Fruit fly (Drosophila melanogaster) whole organism, embryonic: Measurements from ENCODE around the gene Tfb5.
A peak's percentile ranks its signal among the peaks of the same experiment; 100 is the strongest.

Experiments used
- ATbp ChIP-seq: fragments of 200-800 bp; sonication (Bioruptor generic); optimal IDR thresholded peaks from 2 replicates; lab custom pipeline; 2017; ENCODE audit warnings: missing biosample characterization, mild to moderate bottlenecking, missing genetic modification characterization, missing genetic modification reagents
- Atf6 ChIP-seq: fragments of 200-800 bp; sonication (Bioruptor generic); IDR thresholded peaks from 2 replicates; pipeline ENCODE4 v1.3.6; 2022; ENCODE audit warnings: missing biosample characterization, missing genetic modification characterization
- CG11696 ChIP-seq: fragments of 200-800 bp; sonication (Bioruptor generic); IDR thresholded peaks from 2 replicates; pipeline ENCODE4 v1.3.6; 2022; ENCODE audit warnings: missing biosample characterization, missing genetic modification characterization
- CG11723 ChIP-seq: fragments of 200-800 bp; sonication (Bioruptor generic); optimal IDR thresholded peaks from 2 replicates; lab custom pipeline; 2017; ENCODE audit warnings: missing biosample characterization, mild to moderate bottlenecking, missing genetic modification characterization
- CG12659 ChIP-seq: fragments of 200-800 bp; sonication (Bioruptor generic); optimal IDR thresholded peaks from 3 replicates; lab custom pipeline; 2017; ENCODE audit warnings: mild to moderate bottlenecking, missing biosample characterization, missing genetic modification reagents, missing genetic modification characterization
- CG12942 ChIP-seq: fragments of 200-800 bp; sonication (Bioruptor generic); optimal IDR thresholded peaks from 3 replicates; lab custom pipeline; 2016; ENCODE audit warnings: missing biosample characterization, missing genetic modification characterization
- CG17186 ChIP-seq: fragments of 200-800 bp; sonication (Bioruptor generic); optimal IDR thresholded peaks from 3 replicates; lab custom pipeline; 2017; ENCODE audit warnings: missing biosample characterization, missing genetic modification reagents, missing genetic modification characterization
- CG17328 ChIP-seq: fragments of 200-800 bp; sonication (Bioruptor generic); IDR thresholded peaks from 2 replicates; pipeline ENCODE4 v1.3.6; 2022; ENCODE audit warnings: missing biosample characterization, missing genetic modification characterization
- CG18262 ChIP-seq: fragments of 200-800 bp; optimal IDR thresholded peaks from 3 replicates; lab custom pipeline; 2019; ENCODE audit warnings: missing biosample characterization, mild to moderate bottlenecking, missing genetic modification characterization, moderate library complexity
- CG1832 ChIP-seq: fragments of 200-800 bp; sonication (Bioruptor generic); optimal IDR thresholded peaks from 2 replicates; lab custom pipeline; 2017; ENCODE audit warnings: missing biosample characterization, mild to moderate bottlenecking, missing genetic modification characterization, inconsistent platforms
- CG18476 ChIP-seq: fragments of 200-800 bp; sonication (Bioruptor generic); optimal IDR thresholded peaks from 2 replicates; lab custom pipeline; 2016; ENCODE audit warnings: missing biosample characterization, mild to moderate bottlenecking, missing genetic modification characterization
- CG2199 ChIP-seq: fragments of 200-800 bp; sonication (Bioruptor generic); IDR thresholded peaks from 3 replicates; pipeline ENCODE4 v1.3.6; 2022; ENCODE audit warnings: missing biosample characterization, missing genetic modification characterization
- CG30020 ChIP-seq: fragments of 200-800 bp; optimal IDR thresholded peaks from 2 replicates; lab custom pipeline; 2019; ENCODE audit warnings: missing biosample characterization, mild to moderate bottlenecking, missing genetic modification characterization, moderate library complexity
- CG3065 ChIP-seq: fragments of 200-800 bp; sonication (Bioruptor generic); optimal IDR thresholded peaks from 2 replicates; lab custom pipeline; 2016; ENCODE audit warnings: missing biosample characterization, missing genetic modification characterization
- CG31388 ChIP-seq: fragments of 200-800 bp; sonication (Bioruptor generic); optimal IDR thresholded peaks from 2 replicates; lab custom pipeline; 2016; ENCODE audit warnings: missing biosample characterization, missing genetic modification characterization
- CG34376 ChIP-seq: fragments of 200-800 bp; sonication (Bioruptor generic); optimal IDR thresholded peaks from 2 replicates; lab custom pipeline; 2018; ENCODE audit warnings: missing biosample characterization, mild to moderate bottlenecking, missing genetic modification characterization
- CG6765 ChIP-seq: fragments of 200-800 bp; sonication (Bioruptor generic); optimal IDR thresholded peaks from 3 replicates; lab custom pipeline; 2017; ENCODE audit warnings: missing biosample characterization, mild to moderate bottlenecking, missing genetic modification characterization
- CG7357 ChIP-seq: fragments of 200-800 bp; sonication (Bioruptor generic); IDR thresholded peaks from 3 replicates; pipeline ENCODE4 v1.3.6; 2022; ENCODE audit warnings: missing biosample characterization, missing genetic modification characterization
- CG8281 ChIP-seq: fragments of 200-800 bp; sonication (Bioruptor generic); optimal IDR thresholded peaks from 2 replicates; lab custom pipeline; 2018; ENCODE audit warnings: missing biosample characterization, mild to moderate bottlenecking, missing genetic modification characterization, moderate library complexity
- CG9215 ChIP-seq: fragments of 200-800 bp; sonication (Bioruptor generic); IDR thresholded peaks from 2 replicates; pipeline ENCODE4 v1.3.6; 2022; ENCODE audit warnings: missing biosample characterization, missing genetic modification characterization
- CG9437 ChIP-seq: fragments of 200-800 bp; sonication (Bioruptor generic); optimal IDR thresholded peaks from 2 replicates; lab custom pipeline; 2018; ENCODE audit warnings: missing biosample characterization, mild to moderate bottlenecking, missing genetic modification characterization
- CG9817 ChIP-seq: fragments of 200-800 bp; sonication (Bioruptor generic); optimal IDR thresholded peaks from 2 replicates; lab custom pipeline; 2018; ENCODE audit warnings: missing biosample characterization, mild to moderate bottlenecking, missing genetic modification characterization, moderate library complexity
- CHES-1-like ChIP-seq: fragments of 200-800 bp; sonication (Bioruptor generic); optimal IDR thresholded peaks from 2 replicates; lab custom pipeline; 2016; ENCODE audit warnings: missing biosample characterization, missing genetic modification characterization
- Drgx ChIP-seq: fragments of 200-800 bp; sonication (Bioruptor generic); IDR thresholded peaks from 2 replicates; pipeline ENCODE4 v1.3.6; 2022; ENCODE audit warnings: missing biosample characterization, missing genetic modification characterization
- Ets65A ChIP-seq: fragments of 200-800 bp; sonication (Bioruptor generic); peaks from one replicate; lab custom pipeline; 2016; ENCODE audit warnings: missing biosample characterization, missing genetic modification characterization
- Gsc ChIP-seq: fragments of 200-800 bp; sonication (Bioruptor generic); IDR thresholded peaks from 2 replicates; pipeline ENCODE4 v1.3.6; 2022; ENCODE audit warnings: missing biosample characterization, missing genetic modification characterization
- HLH3B ChIP-seq: fragments of 200-800 bp; sonication (Bioruptor generic); IDR thresholded peaks from 2 replicates; pipeline ENCODE4 v1.3.6; 2022; ENCODE audit warnings: missing biosample characterization, missing genetic modification characterization
- HLH4C ChIP-seq: fragments of 200-800 bp; sonication (Bioruptor generic); IDR thresholded peaks from 3 replicates; pipeline ENCODE4 v1.3.6; 2022; ENCODE audit warnings: missing biosample characterization, missing genetic modification characterization; ENCODE audit not compliant: partially characterized antibody
- HmgD ChIP-seq: fragments of 200-800 bp; sonication (Bioruptor generic); optimal IDR thresholded peaks from 3 replicates; lab custom pipeline; 2016; ENCODE audit warnings: missing biosample characterization, missing genetic modification characterization
- Hr51 ChIP-seq, 2 experiments: fragments of 200-800 bp; sonication (Bioruptor generic); optimal IDR thresholded peaks; 2 replicates in 1 of 2; 3 replicates in 1 of 2; lab custom pipeline; 2016 to 2018; ENCODE audit warnings: missing biosample characterization in 2 of 2, missing genetic modification characterization in 2 of 2, mild to moderate bottlenecking in 1 of 2, moderate library complexity in 1 of 2
- MTF-1 ChIP-seq: fragments of 200-800 bp; sonication (Bioruptor generic); optimal IDR thresholded peaks from 2 replicates; lab custom pipeline; 2018; ENCODE audit warnings: missing biosample characterization, mild to moderate bottlenecking, missing genetic modification characterization, borderline replicate concordance
- Myb ChIP-seq: fragments of 200-800 bp; sonication (Bioruptor generic); optimal IDR thresholded peaks from 2 replicates; lab custom pipeline; 2016; ENCODE audit warnings: missing biosample characterization, missing genetic modification characterization
- Taf1 ChIP-seq: fragments of 200-800 bp; sonication (Bioruptor generic); IDR thresholded peaks from 2 replicates; pipeline ENCODE4 v1.3.6; 2022; ENCODE audit warnings: missing biosample characterization, missing genetic modification characterization
- crp ChIP-seq, 2 experiments: fragments of 200-800 bp; sonication (Bioruptor generic); optimal IDR thresholded peaks; 2 replicates in 1 of 2; 3 replicates in 1 of 2; lab custom pipeline; 2017; ENCODE audit warnings: missing biosample characterization in 2 of 2, missing genetic modification characterization in 2 of 2, mild to moderate bottlenecking in 1 of 2, moderate library complexity in 1 of 2
- da ChIP-seq: fragments of 200-800 bp; sonication (Bioruptor generic); optimal IDR thresholded peaks from 2 replicates; lab custom pipeline; 2016; ENCODE audit warnings: missing biosample characterization, missing genetic modification characterization
- dysf ChIP-seq: fragments of 200-800 bp; sonication (Bioruptor generic); IDR thresholded peaks from 3 replicates; pipeline ENCODE4 v1.3.6; 2022; ENCODE audit warnings: missing biosample characterization, missing genetic modification characterization
- en ChIP-seq: fragments of 200-800 bp; sonication (Bioruptor generic); optimal IDR thresholded peaks from 2 replicates; lab custom pipeline; 2016; ENCODE audit warnings: missing biosample characterization, missing genetic modification characterization
- gsb ChIP-seq: fragments of 200-800 bp; sonication (Bioruptor generic); IDR thresholded peaks from 2 replicates; pipeline ENCODE4 v1.3.6; 2022; ENCODE audit warnings: missing biosample characterization, missing genetic modification characterization
- hbn ChIP-seq: fragments of 200-800 bp; sonication (Bioruptor generic); IDR thresholded peaks from 2 replicates; pipeline ENCODE4 v1.3.6; 2022; ENCODE audit warnings: missing biosample characterization, missing genetic modification characterization; ENCODE audit not compliant: partially characterized antibody
- hkb ChIP-seq, 2 experiments: fragments of 200-800 bp in 1 of 2; fragments of >200 bp in 1 of 2; sonication (Bioruptor generic) in 1 of 2; IDR thresholded peaks in 1 of 2; optimal IDR thresholded peaks in 1 of 2; 2 replicates each; pipeline versions ENCODE4 v1.3.6 to Lab custom; 2017 to 2022; ENCODE audit warnings: missing biosample characterization in 1 of 2, missing genetic modification characterization in 1 of 2
- insv ChIP-seq, 2 experiments: fragments of 200-800 bp; sonication (Bioruptor generic); optimal IDR thresholded peaks; 3 replicates each; lab custom pipeline; 2016 to 2018; ENCODE audit warnings: missing biosample characterization in 2 of 2, missing genetic modification characterization in 2 of 2
- klu ChIP-seq: fragments of 200-800 bp; sonication (Bioruptor generic); IDR thresholded peaks from 2 replicates; pipeline ENCODE4 v1.3.6; 2022; ENCODE audit warnings: missing biosample characterization, missing genetic modification characterization
- nau ChIP-seq: fragments of 200-800 bp; sonication (Bioruptor generic); optimal IDR thresholded peaks from 3 replicates; lab custom pipeline; 2017; ENCODE audit warnings: missing biosample characterization, mild to moderate bottlenecking, missing genetic modification characterization, missing genetic modification reagents
- pfk ChIP-seq: fragments of 200-800 bp; sonication (Bioruptor generic); optimal IDR thresholded peaks from 2 replicates; lab custom pipeline; 2018; ENCODE audit warnings: missing biosample characterization, mild to moderate bottlenecking, missing genetic modification characterization, moderate library complexity
- prd ChIP-seq, 3 experiments: fragments of >200 bp in 2 of 3; fragments of 200-800 bp in 1 of 3; sonication (Bioruptor generic) in 1 of 3; optimal IDR thresholded peaks in 2 of 3; IDR thresholded peaks in 1 of 3; 2 replicates in 2 of 3; 3 replicates in 1 of 3; pipeline versions ENCODE4 v1.3.6 to Lab custom; 2017 to 2022; ENCODE audit warnings: missing biosample characterization in 1 of 3, missing genetic modification characterization in 1 of 3
- sna ChIP-seq: fragments of 200-800 bp; sonication (Bioruptor generic); IDR thresholded peaks from 2 replicates; pipeline ENCODE4 v1.3.6; 2022; ENCODE audit warnings: missing biosample characterization, missing genetic modification characterization; ENCODE audit not compliant: partially characterized antibody
- wor ChIP-seq: fragments of 200-800 bp; sonication (Bioruptor generic); IDR thresholded peaks from 2 replicates; pipeline ENCODE4 v1.3.6; 2022; ENCODE audit warnings: missing biosample characterization, missing genetic modification characterization

Tfb5 gene

dm6 chr2L:4981278-4981966, 29.2 kb downstream of the Tfb5 start, which contains the start of the genes CG8892 and CG34126 (continued):
- TF ChIP-seq CG12659 (GFP tag; lab: Kevin White, UChicago), result peak; percentile 99
- TF ChIP-seq CG18476 (GFP tag; lab: Kevin White, UChicago), result peak; percentile 96
- peak; percentile 3 for TF ChIP-seq CG1832 (GFP tag; lab: Kevin White, UChicago)
- TF ChIP-seq CG17328 (GFP tag; lab: Robert Waterston, UW), result peak; percentile 92
- peak; percentile 91 for TF ChIP-seq en (GFP tag; lab: Kevin White, UChicago)
- TF ChIP-seq crp (GFP tag; optimal IDR thresholded peaks at IDR 0.05; lab: Kevin White, UChicago), result peak; percentile 84 to 94
- TF ChIP-seq hbn (GFP tag; lab: Robert Waterston, UW), result no peak
- peak; percentile 90 for TF ChIP-seq HmgD (GFP tag; lab: Kevin White, UChicago)
- TF ChIP-seq CG30020 (tag; lab: Kevin White, UChicago), result peak; percentile 89
- TF ChIP-seq wor, result peak; percentile 94
- TF ChIP-seq CG18262 (tag; lab: Kevin White, UChicago), result peak; percentile 97
- peak; percentile 78 for TF ChIP-seq CG11696 (GFP tag; lab: Robert Waterston, UW)
- peak; percentile 90 for TF ChIP-seq da (GFP tag; lab: Kevin White, UChicago)
- peak; percentile 97 for TF ChIP-seq klu
- peak; percentile 92 for TF ChIP-seq CG7357 (GFP tag; lab: Robert Waterston, UW)
- peak; percentile 97 for TF ChIP-seq Atf6 (GFP tag; lab: Robert Waterston, UW)
- TF ChIP-seq CG2199 (GFP tag; lab: Robert Waterston, UW), result peak; percentile 74; the same call in 1 of the 3 replicates
- TF ChIP-seq CG31388 (GFP tag; lab: Kevin White, UChicago), result peak; percentile 97
- TF ChIP-seq nau, result no peak
- peak; percentile 91 for TF ChIP-seq Drgx (GFP tag; lab: Robert Waterston, UW)
- peak; percentile 91 for TF ChIP-seq gsb (GFP tag; lab: Robert Waterston, UW)
- peak; percentile 97 for TF ChIP-seq CG9215 (GFP tag; lab: Robert Waterston, UW)
- TF ChIP-seq CG11723 (GFP tag; lab: Kevin White, UChicago), result peak; percentile 96
- peak; percentile 87 for TF ChIP-seq CG8281 (tag; lab: Kevin White, UChicago)
- peak; percentile 92 for TF ChIP-seq CG9437 (GFP tag; lab: Kevin White, UChicago)
- TF ChIP-seq HLH4C, result 0 out of 3 replicates have a peak, but pooled peaks have one; percentile 28
- TF ChIP-seq CG9817 (tag; lab: Kevin White, UChicago), result peak; percentile 98
- peak; percentile 88 for TF ChIP-seq Taf1 (GFP tag; lab: Robert Waterston, UW)
- no peak for TF ChIP-seq sna (GFP tag; lab: Robert Waterston, UW)
- TF ChIP-seq CHES-1-like (GFP tag; lab: Kevin White, UChicago), result peak; percentile 96
- peak; percentile 95 to 98 for TF ChIP-seq Hr51 (GFP tag; optimal IDR thresholded peaks at IDR 0.05; lab: Kevin White, UChicago)
- TF ChIP-seq CG17186 (GFP tag; lab: Kevin White, UChicago), result peak; percentile 95
- TF ChIP-seq CG34376 (GFP tag; lab: Kevin White, UChicago), result peak; percentile 97
- TF ChIP-seq Ets65A (GFP tag; lab: Kevin White, UChicago), result peak; percentile 100
- TF ChIP-seq insv (GFP tag; optimal IDR thresholded peaks at IDR 0.05; lab: Kevin White, UChicago), result peak in 1 of 2 experiments; percentile 91
- TF ChIP-seq prd (optimal IDR thresholded peaks at IDR 0.05; lab: Kevin White, UChicago), result no peak
- TF ChIP-seq prd (GFP tag; IDR thresholded peaks at IDR 0.05; lab: Robert Waterston, UW), result peak; percentile 98
- peak; percentile 96 for TF ChIP-seq CG3065 (GFP tag; lab: Kevin White, UChicago)
- peak; percentile 81 for TF ChIP-seq MTF-1 (GFP tag; lab: Kevin White, UChicago)
- TF ChIP-seq HLH3B (GFP tag; lab: Robert Waterston, UW), result peak; percentile 94
- TF ChIP-seq pfk (GFP tag; lab: Kevin White, UChicago), result peak; percentile 54
- TF ChIP-seq ATbp (GFP tag; lab: Kevin White, UChicago), result peak; percentile 90
- peak; percentile 93 for TF ChIP-seq hkb (optimal IDR thresholded peaks at IDR 0.05; lab: Kevin White, UChicago)
- peak; percentile 92 for TF ChIP-seq hkb (GFP tag; IDR thresholded peaks at IDR 0.05; lab: Robert Waterston, UW)
- TF ChIP-seq CG6765, result peak; percentile 91
- TF ChIP-seq Gsc (GFP tag; lab: Robert Waterston, UW), result peak; percentile 95
- TF ChIP-seq Myb (GFP tag; lab: Kevin White, UChicago), result peak; percentile 84
- peak; percentile 99 for TF ChIP-seq CG12942 (GFP tag; lab: Kevin White, UChicago)
- peak; percentile 98 for TF ChIP-seq dysf (GFP tag; lab: Robert Waterston, UW)
